Worm (Caenorhabditis elegans) whole organism, midembryonic: ENCODE measurements around the gene irld-38.

ENCODE experiments used
- T22C8.4 ChIP-seq: fragments of 200-800 bp; sonication (Bioruptor generic); IDR thresholded peaks from 2 replicates; pipeline ENCODE4 v1.3.6; 2022; ENCODE audit warnings: missing genetic modification characterization, missing compliant biosample characterization
- cog-1 ChIP-seq: sonication (generic microtip); optimal IDR thresholded peaks from 2 replicates; lab custom pipeline; 2016; ENCODE audit warnings: missing genetic modification characterization, missing compliant biosample characterization
- flt-1 ChIP-seq: fragments of 200-800 bp; sonication (Bioruptor generic); IDR thresholded peaks from 2 replicates; pipeline ENCODE4 v1.3.6; 2022; ENCODE audit warnings: missing genetic modification characterization, missing compliant biosample characterization
- klf-2 ChIP-seq: fragments of 200-800 bp; sonication (Bioruptor generic); conservative IDR thresholded peaks from 2 replicates; pipeline ENCODE4 v1.3.6; 2022; ENCODE audit warnings: missing genetic modification reagents, missing genetic modification characterization, missing compliant biosample characterization
- med-1 ChIP-seq: sonication (generic microtip); optimal IDR thresholded peaks from 2 replicates; lab custom pipeline; 2017; ENCODE audit warnings: missing genetic modification characterization, mild to moderate bottlenecking, missing compliant biosample characterization, antibody characterized with exemption, missing genetic modification reagents; ENCODE audit not compliant: insufficient read depth
- ref-1 ChIP-seq: fragments of 200-800 bp; sonication (Bioruptor generic); conservative IDR thresholded peaks from 2 replicates; pipeline ENCODE4 v1.3.6; 2022; ENCODE audit warnings: missing genetic modification reagents, missing genetic modification characterization, missing compliant biosample characterization
- tab-1 ChIP-seq: fragments of 200-800 bp; sonication (Bioruptor generic); IDR thresholded peaks from 2 replicates; pipeline ENCODE4 v1.3.6; 2022; ENCODE audit warnings: missing genetic modification characterization, missing compliant biosample characterization
- ztf-23 ChIP-seq: fragments of 200-800 bp; sonication (Bioruptor generic); IDR thresholded peaks from 2 replicates; pipeline ENCODE4 v1.3.6; 2022; ENCODE audit warnings: missing genetic modification reagents, missing genetic modification characterization, missing compliant biosample characterization
- ztf-29 ChIP-seq: fragments of 200-800 bp; sonication (Bioruptor generic); IDR thresholded peaks from 2 replicates; pipeline ENCODE4 v1.3.6; 2022; ENCODE audit warnings: missing genetic modification reagents, missing genetic modification characterization, missing compliant biosample characterization

The irld-38 gene

ce11 chrV:3054254-3054653 is 22.0 kb upstream of the irld-38 start, which contains the start of gene C50H11.8:
Gene C50H11.8 (plus strand): TSS chrV:3054554.
- no peak for TF ChIP-seq klf-2
- no peak for TF ChIP-seq T22C8.4 (GFP tag; lab: Robert Waterston, UW)
- no peak for TF ChIP-seq ref-1 (GFP tag; lab: Robert Waterston, UW)
- no peak for TF ChIP-seq med-1 (GFP tag; lab: Kevin White, UChicago)
- no peak for TF ChIP-seq flt-1 (GFP tag; lab: Robert Waterston, UW)
- no peak for TF ChIP-seq ztf-23
- no peak for TF ChIP-seq tab-1 (GFP tag; lab: Robert Waterston, UW)
- no peak for TF ChIP-seq ztf-29
- TF ChIP-seq cog-1 (tag; lab: Kevin White, UChicago), result no peak

DNA sequence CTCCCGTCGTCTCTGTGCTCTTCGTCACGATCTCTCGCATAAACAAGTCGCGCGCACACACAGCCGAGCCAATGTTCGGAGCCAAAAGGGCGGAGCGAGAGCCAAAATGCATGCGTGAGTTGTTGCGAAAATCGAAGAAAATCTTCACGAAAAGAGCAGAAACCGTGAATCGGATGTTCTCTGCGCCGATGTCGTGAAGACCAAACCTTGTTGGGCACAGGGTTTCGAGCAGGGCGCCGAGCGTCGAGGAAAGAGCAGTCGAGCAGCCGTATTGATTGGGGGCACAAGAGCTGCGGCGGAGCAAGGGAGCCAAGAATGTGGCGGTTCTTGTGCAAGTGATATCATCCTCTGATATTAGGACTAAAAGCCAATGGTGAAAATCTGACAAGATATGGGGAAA is 14.1 kb upstream of the irld-38 start:
- TF ChIP-seq T22C8.4 (GFP tag; lab: Robert Waterston, UW) (no peak), ztf-23 (no peak), klf-2 (no peak), med-1 (GFP tag; lab: Kevin White, UChicago) (no peak), ref-1 (GFP tag; lab: Robert Waterston, UW) (no peak), ztf-29 (no peak), cog-1 (tag; lab: Kevin White, UChicago) (no peak)

DNA sequence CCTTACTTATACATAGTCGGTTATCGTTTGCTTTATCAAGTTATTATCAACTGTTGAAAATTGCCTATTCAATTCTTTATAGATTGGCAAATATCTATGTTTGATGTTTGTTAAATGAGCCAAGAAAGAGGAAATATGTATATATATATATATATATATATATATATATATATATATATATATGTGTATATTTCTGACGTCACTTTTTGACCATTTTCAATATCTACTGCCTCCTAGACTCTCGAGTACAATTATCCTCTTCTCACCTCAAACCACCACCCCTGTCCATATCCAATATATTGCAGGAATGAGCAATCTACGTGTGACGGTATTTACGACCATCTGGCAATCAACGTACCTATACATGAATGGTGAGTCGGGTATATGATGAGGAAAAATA is 12.6 kb upstream of the irld-38 start, which contains the start of gene F59D6.1:
F59D6.1 (plus strand) TSS at position 301 of the 400 bp plus-strand sequence.
- TF ChIP-seq cog-1 (tag; lab: Kevin White, UChicago), result no peak
- TF ChIP-seq T22C8.4 (GFP tag; lab: Robert Waterston, UW), result no peak
- no peak for TF ChIP-seq ref-1 (GFP tag; lab: Robert Waterston, UW)
- no peak for TF ChIP-seq med-1 (GFP tag; lab: Kevin White, UChicago)
- TF ChIP-seq flt-1 (GFP tag; lab: Robert Waterston, UW), result no peak
- TF ChIP-seq ztf-23, result no peak
- no peak for TF ChIP-seq tab-1 (GFP tag; lab: Robert Waterston, UW)
- TF ChIP-seq klf-2, result no peak
- no peak for TF ChIP-seq ztf-29

DNA sequence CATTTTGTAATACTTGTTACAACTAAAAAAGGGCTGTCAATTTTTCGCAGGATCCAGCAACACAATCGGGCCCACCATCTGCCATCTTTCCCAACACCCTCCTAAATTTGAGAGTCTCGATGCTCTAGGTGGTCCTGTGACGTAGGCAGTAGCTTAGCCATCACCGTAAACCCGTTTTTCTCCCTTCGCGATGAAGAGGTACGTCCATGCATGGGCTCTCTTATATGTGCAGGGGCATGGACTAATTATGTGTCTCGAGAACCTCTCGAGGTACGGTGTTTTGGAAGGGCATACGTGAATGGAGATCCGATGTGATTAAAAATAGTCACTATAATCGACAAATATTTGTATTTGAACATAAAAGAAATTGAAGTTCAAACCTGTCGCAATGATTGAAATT is 8.7 kb upstream of the irld-38 start:
- TF ChIP-seq med-1 (GFP tag; lab: Kevin White, UChicago), result no peak
- TF ChIP-seq T22C8.4 (GFP tag; lab: Robert Waterston, UW), result no peak
- TF ChIP-seq tab-1 (GFP tag; lab: Robert Waterston, UW), result no peak
- TF ChIP-seq flt-1 (GFP tag; lab: Robert Waterston, UW), result no peak
- TF ChIP-seq ref-1 (GFP tag; lab: Robert Waterston, UW), result no peak
- TF ChIP-seq cog-1 (tag; lab: Kevin White, UChicago), result no peak
- TF ChIP-seq ztf-23, result no peak
- TF ChIP-seq ztf-29, result no peak
- TF ChIP-seq klf-2, result no peak

DNA sequence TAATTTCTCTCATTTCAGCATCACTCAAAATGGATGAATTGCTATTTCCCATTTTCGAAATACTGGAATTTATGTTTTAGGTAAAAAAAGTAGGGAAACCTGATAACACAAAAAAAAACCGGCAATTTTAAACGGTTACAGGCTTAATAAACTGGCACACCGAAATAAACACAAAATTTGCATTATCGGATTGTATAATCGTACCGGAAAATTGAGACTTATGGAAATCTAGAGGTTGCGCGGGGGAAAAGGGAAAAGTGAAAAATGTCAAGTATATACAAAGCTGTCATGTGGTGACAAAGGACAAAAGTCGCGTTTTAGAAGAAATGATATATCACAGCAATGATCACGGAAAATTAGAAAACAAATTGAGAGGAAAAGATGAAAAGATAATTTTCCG is 7.0 kb upstream of the irld-38 start, which contains the start of gene chpf-2:
chpf-2 (minus strand) TSS at position 101 of the 400 bp plus-strand sequence.
- TF ChIP-seq tab-1 (GFP tag; lab: Robert Waterston, UW), result no peak
- TF ChIP-seq ref-1 (GFP tag; lab: Robert Waterston, UW), result no peak
- TF ChIP-seq klf-2, result no peak
- no peak for TF ChIP-seq ztf-29
- no peak for TF ChIP-seq ztf-23
- no peak for TF ChIP-seq cog-1 (tag; lab: Kevin White, UChicago)
- TF ChIP-seq T22C8.4 (GFP tag; lab: Robert Waterston, UW), result no peak
- no peak for TF ChIP-seq flt-1 (GFP tag; lab: Robert Waterston, UW)
- TF ChIP-seq med-1 (GFP tag; lab: Kevin White, UChicago), result no peak

DNA sequence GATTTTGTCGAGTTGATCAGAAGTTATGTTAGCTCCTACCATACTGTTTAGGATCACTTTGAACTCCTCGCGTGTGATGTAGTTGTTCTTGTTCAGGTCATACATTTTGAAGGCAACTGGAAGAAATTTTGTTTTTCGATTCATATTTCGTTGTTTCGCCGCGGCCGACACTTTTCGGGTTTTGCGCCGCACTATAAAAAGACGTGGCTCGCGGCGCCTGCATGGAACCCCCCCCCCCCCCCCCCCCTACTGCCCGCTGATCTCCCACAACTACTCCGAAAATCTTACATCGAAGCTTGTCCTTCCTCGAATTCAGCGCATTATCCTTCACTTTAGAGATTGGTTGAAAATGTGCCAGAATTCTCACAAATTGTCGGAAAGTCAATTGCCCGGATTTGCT is 5.8 kb upstream of the irld-38 start:
- TF ChIP-seq ref-1 (GFP tag; lab: Robert Waterston, UW), result no peak
- TF ChIP-seq flt-1 (GFP tag; lab: Robert Waterston, UW), result no peak
- TF ChIP-seq ztf-29, result no peak
- TF ChIP-seq cog-1 (tag; lab: Kevin White, UChicago), result no peak
- TF ChIP-seq tab-1 (GFP tag; lab: Robert Waterston, UW), result no peak
- no peak for TF ChIP-seq med-1 (GFP tag; lab: Kevin White, UChicago)
- no peak for TF ChIP-seq klf-2
- no peak for TF ChIP-seq ztf-23
- TF ChIP-seq T22C8.4 (GFP tag; lab: Robert Waterston, UW), result no peak

DNA sequence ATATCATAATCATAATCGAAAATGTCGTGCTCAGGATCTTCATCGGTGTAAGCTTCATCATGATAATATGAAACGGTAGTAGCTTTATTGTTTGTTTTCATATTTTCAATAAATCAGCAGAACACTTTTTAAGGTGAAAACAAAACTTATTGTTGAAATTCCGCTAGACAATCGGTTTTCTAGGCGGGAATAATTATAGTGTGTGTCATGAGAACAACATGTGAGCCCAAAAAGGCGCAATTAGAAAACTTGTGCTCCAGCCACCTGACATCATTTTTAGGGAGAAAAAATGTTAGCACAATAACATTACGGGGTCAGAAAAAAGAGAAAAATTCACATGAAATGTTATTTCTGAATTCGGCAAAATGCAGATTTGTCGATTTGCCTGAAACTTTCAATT is 2.0 kb upstream of the irld-38 start, which contains the start of gene srw-8:
srw-8 (minus strand) TSS at position 101 of the 400 bp plus-strand sequence.
- TF ChIP-seq ztf-29 (no peak), cog-1 (tag; lab: Kevin White, UChicago) (no peak), flt-1 (GFP tag; lab: Robert Waterston, UW) (no peak), klf-2 (no peak), med-1 (GFP tag; lab: Kevin White, UChicago) (no peak), ref-1 (GFP tag; lab: Robert Waterston, UW) (no peak), T22C8.4 (GFP tag; lab: Robert Waterston, UW) (no peak), tab-1 (GFP tag; lab: Robert Waterston, UW) (no peak), ztf-23 (no peak)

DNA sequence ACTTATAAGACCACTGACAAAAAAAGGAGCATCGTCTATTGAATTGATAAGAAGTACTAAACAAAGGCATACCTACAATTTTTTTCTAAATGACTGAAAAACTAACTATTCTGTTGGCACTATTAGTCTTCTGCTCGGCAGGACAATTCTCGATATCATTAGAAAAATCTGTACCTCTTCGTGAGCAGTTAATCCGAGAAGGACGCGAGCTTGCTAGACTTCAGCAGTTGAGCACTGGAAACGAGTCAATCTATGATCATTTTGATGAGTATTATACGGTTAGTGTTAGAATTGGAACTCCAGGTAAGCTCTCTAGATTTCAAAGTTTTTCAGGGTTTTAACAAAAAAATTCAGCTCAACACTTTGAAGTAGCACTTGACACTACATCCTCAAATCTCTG is 4.0 kb downstream of the irld-38 start, which contains the start of gene asp-7:
asp-7 (plus strand) TSS at position 81 of the 400 bp plus-strand sequence.
- TF ChIP-seq ztf-23 (no peak), flt-1 (GFP tag; lab: Robert Waterston, UW) (no peak), cog-1 (tag; lab: Kevin White, UChicago) (no peak), tab-1 (GFP tag; lab: Robert Waterston, UW) (no peak), klf-2 (no peak), T22C8.4 (GFP tag; lab: Robert Waterston, UW) (no peak), med-1 (GFP tag; lab: Kevin White, UChicago) (no peak), ztf-29 (no peak), ref-1 (GFP tag; lab: Robert Waterston, UW) (no peak)

DNA sequence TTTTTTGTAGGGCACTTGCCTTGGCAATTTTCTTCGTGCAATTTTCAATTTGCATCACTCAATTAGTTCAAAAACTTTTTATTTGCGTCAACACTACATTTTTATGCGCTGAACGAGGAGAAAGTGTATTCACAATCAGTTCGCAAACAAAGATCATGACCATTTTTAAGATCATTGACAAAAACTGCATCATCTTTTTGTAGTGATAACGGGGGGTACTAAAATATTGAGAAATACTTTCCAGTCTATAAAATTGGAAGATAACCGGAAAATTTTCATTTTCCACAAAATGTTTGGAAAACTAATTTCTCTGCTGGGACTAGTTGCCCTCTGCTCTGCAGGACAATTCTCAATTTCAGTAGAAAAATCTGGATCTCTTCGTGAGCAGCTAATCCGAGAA is 8.0 kb downstream of the irld-38 start, which contains the start of gene asp-8:
asp-8 (plus strand) TSS at position 276 of the 400 bp plus-strand sequence.
- TF ChIP-seq flt-1 (GFP tag; lab: Robert Waterston, UW) (no peak), ref-1 (GFP tag; lab: Robert Waterston, UW) (no peak), cog-1 (tag; lab: Kevin White, UChicago) (no peak), tab-1 (GFP tag; lab: Robert Waterston, UW) (no peak), klf-2 (no peak), T22C8.4 (GFP tag; lab: Robert Waterston, UW) (no peak), med-1 (GFP tag; lab: Kevin White, UChicago) (no peak), ztf-29 (no peak)
